Fruit fly (Drosophila melanogaster) S2 (cell line): ENCODE results near the gene wdn.

Experiments used
- CG8478 ChIP-seq: fragments of >200 bp; optimal IDR thresholded peaks from 2 replicates; lab custom pipeline; 2018
- CTCF ChIP-seq, 2 experiments: fragments of >200 bp; optimal IDR thresholded peaks; 2 replicates each; lab custom pipeline; 2018

DNA sequence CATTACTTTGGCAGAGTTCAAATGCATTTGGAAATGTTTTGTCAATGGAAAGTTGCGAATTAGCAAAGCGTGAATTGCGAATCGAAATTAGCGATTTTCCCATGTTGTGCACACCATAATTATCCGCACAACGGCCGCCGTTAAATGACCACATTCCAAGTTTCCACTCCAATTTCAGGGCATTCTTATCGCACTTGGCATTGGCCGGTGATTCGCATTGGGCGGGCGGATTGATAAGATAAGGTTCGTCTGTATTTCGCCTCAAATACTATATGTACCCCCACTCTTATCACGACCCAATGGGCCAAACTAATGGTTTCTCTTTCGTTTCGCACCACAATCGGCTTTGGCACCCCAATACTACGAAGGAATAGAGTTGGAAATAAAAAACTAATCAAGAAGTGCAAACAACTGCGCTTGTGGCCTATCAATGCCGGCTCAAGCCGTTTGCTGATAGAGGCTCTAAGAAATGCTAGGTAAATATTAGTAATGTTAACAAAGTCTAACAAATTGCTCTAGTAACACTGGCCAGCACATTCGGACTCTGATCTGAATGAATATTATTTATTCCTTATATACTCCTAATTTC lies 18.3 kb upstream of the wdn start:
- no peak for TF ChIP-seq CTCF (optimal IDR thresholded peaks at IDR 0.05; lab: Kevin White, UChicago)
- TF ChIP-seq CG8478, result no peak
